Worm (Caenorhabditis elegans): Measurements from ENCODE around the gene swt-7.

swt-7 gene

ce11 chrV:5018810-5019274 is 11.8 kb downstream of the swt-7 start, which contains the start of gene srr-4:
Gene srr-4, plus strand, starts transcription at chrV:5019224.
- TF ChIP-seq F49E8.2 (tag; optimal IDR thresholded peaks at IDR 0.05; ENCODE audit: borderline replicate concordance) (no peak), mxl-3 (GFP tag; optimal IDR thresholded peaks at IDR 0.05) (no peak), unc-62 (GFP tag; optimal IDR thresholded peaks at IDR 0.05 in 1 of 2) (peak in 1 of 2 experiments; percentile 97), unc-62 (tag; optimal IDR thresholded peaks at IDR 0.05) (no peak), D1046.2 (GFP tag; IDR thresholded peaks at IDR 0.05) (no peak), nhr-28 (tag; optimal IDR thresholded peaks at IDR 0.05) (peak; percentile 61), mdl-1 (tag; optimal IDR thresholded peaks at IDR 0.05) (no peak), nhr-6 (tag; optimal IDR thresholded peaks at IDR 0.05) (no peak), ama-1 (optimal IDR thresholded peaks at IDR 0.05) (no peak), dmd-6 (GFP tag; IDR thresholded peaks at IDR 0.05) (peak; percentile 46; the same call in 1 of the 2 replicates)

ce11 chrV:5018067-5018466 is 12.5 kb downstream of the swt-7 start:
- TF ChIP-seq skn-1 (tag; optimal IDR thresholded peaks at IDR 0.05) (no peak), spr-3 (GFP tag; optimal IDR thresholded peaks at IDR 0.05) (no peak), lim-7 (GFP tag; IDR thresholded peaks at IDR 0.05) (no peak), T20F7.1 (GFP tag; optimal IDR thresholded peaks at IDR 0.05) (no peak), F49E8.2 (tag; optimal IDR thresholded peaks at IDR 0.05; ENCODE audit: borderline replicate concordance) (no peak), zfp-3 (GFP tag; conservative IDR thresholded peaks at IDR 0.05) (no peak), nhr-6 (tag; optimal IDR thresholded peaks at IDR 0.05) (no peak), nhr-41 (GFP tag; IDR thresholded peaks at IDR 0.05) (no peak), dve-1 (tag; optimal IDR thresholded peaks at IDR 0.05; ENCODE audit: insufficient read depth) (peak; percentile 76), nhr-42 (GFP tag; IDR thresholded peaks at IDR 0.05) (no peak), mes-2 (tag; optimal IDR thresholded peaks at IDR 0.05; ENCODE audit: poor library complexity, severe bottlenecking) (no peak), nhr-28 (tag; optimal IDR thresholded peaks at IDR 0.05) (peak; percentile 96), nhr-77 (tag; optimal IDR thresholded peaks at IDR 0.05) (no peak), zfp-2 (tag; optimal IDR thresholded peaks at IDR 0.05) (no peak), mxl-3 (GFP tag; optimal IDR thresholded peaks at IDR 0.05) (no peak), ztf-7 (tag; optimal IDR thresholded peaks at IDR 0.05) (no peak), daf-16 (GFP tag; optimal IDR thresholded peaks at IDR 0.05) (no peak), daf-16 (tag; optimal IDR thresholded peaks at IDR 0.05) (peak; percentile 73), aha-1 (tag) (no peak), unc-62 (GFP tag; optimal IDR thresholded peaks at IDR 0.05 in 1 of 2) (peak in 1 of 2 experiments; percentile 77), unc-62 (tag; optimal IDR thresholded peaks at IDR 0.05) (no peak), dmd-6 (GFP tag; IDR thresholded peaks at IDR 0.05) (peak; percentile 62), lin-39 (tag; optimal IDR thresholded peaks at IDR 0.05) (no peak), Y5F2A.4 (GFP tag; optimal IDR thresholded peaks at IDR 0.05) (no peak), php-3 (GFP tag; IDR thresholded peaks at IDR 0.05) (peak; percentile 91), unc-39 (tag; optimal IDR thresholded peaks at IDR 0.05) (no peak), R02D3.7 (tag; optimal IDR thresholded peaks at IDR 0.05) (no peak), hlh-11 (tag; optimal IDR thresholded peaks at IDR 0.05) (peak; percentile 62), lin-1 (GFP tag; IDR thresholded peaks at IDR 0.05) (peak; percentile 44; the same call in 1 of the 2 replicates), nhr-102 (tag; optimal IDR thresholded peaks at IDR 0.05) (peak; percentile 73), D1046.2 (GFP tag; IDR thresholded peaks at IDR 0.05) (no peak), pqm-1 (tag; optimal IDR thresholded peaks at IDR 0.05) (peak; percentile 33)

- peak; percentile 43 for TF ChIP-seq nhr-11 (tag; optimal IDR thresholded peaks at IDR 0.05)
- TF ChIP-seq cey-2 (tag; optimal IDR thresholded peaks at IDR 0.05; ENCODE audit: borderline replicate concordance, insufficient read depth) = no peak
- TF ChIP-seq unc-62 (GFP tag; optimal IDR thresholded peaks at IDR 0.05 in 1 of 2) = peak in 1 of 2 experiments; percentile 33
- no peak for TF ChIP-seq unc-62 (tag; optimal IDR thresholded peaks at IDR 0.05)
- TF ChIP-seq lin-39 (tag; optimal IDR thresholded peaks at IDR 0.05) = no peak
- no peak for TF ChIP-seq mdt-29 (GFP tag; IDR thresholded peaks at IDR 0.05)
- peak; percentile 58 for TF ChIP-seq aha-1 (tag)
- TF ChIP-seq D1046.2 (GFP tag; IDR thresholded peaks at IDR 0.05) = no peak
These were observed 13.9 kb downstream of the swt-7 start for ce11 chrV:5016728-5017127.

All from whole organism, L4 larva.